Worm (Caenorhabditis elegans) whole organism, L3 larva: ENCODE results near the gene spe-36.
A peak's percentile ranks its signal among the peaks of the same experiment; 100 is the strongest.

ENCODE experiments used
- R02D3.7 ChIP-seq: fragments of 150-350 bp; optimal IDR thresholded peaks from 2 replicates; lab custom pipeline; 2014; ENCODE audit warnings: missing biosample characterization, missing genetic modification characterization
- ZK546.5 ChIP-seq: sonication (generic microtip); optimal IDR thresholded peaks from 2 replicates; lab custom pipeline; 2017; ENCODE audit warnings: missing biosample characterization, missing genetic modification characterization
- aly-2 ChIP-seq: fragments of 150-350 bp; optimal IDR thresholded peaks from 2 replicates; lab custom pipeline; 2014; ENCODE audit warnings: missing biosample characterization, missing genetic modification characterization
- ama-1 ChIP-seq: fragments of 150-350 bp; optimal IDR thresholded peaks from 2 replicates; lab custom pipeline; 2018
- ceh-16 ChIP-seq: sonication (generic microtip); optimal IDR thresholded peaks from 2 replicates; lab custom pipeline; 2017; ENCODE audit warnings: missing biosample characterization, missing genetic modification characterization
- ceh-28 ChIP-seq: fragments of 150-350 bp; optimal IDR thresholded peaks from 2 replicates; lab custom pipeline; 2014; ENCODE audit warnings: missing biosample characterization, missing genetic modification reagents, missing genetic modification characterization
- ceh-82 ChIP-seq: fragments of 150-350 bp; optimal IDR thresholded peaks from 2 replicates; lab custom pipeline; 2014; ENCODE audit warnings: missing biosample characterization, missing genetic modification characterization
- ceh-9 ChIP-seq: sonication (generic microtip); optimal IDR thresholded peaks from 2 replicates; lab custom pipeline; 2018; ENCODE audit warnings: missing biosample characterization, missing genetic modification characterization
- daf-12 ChIP-seq: fragments of 150-350 bp; optimal IDR thresholded peaks from 2 replicates; lab custom pipeline; 2014; ENCODE audit warnings: missing biosample characterization, missing genetic modification reagents, missing genetic modification characterization
- egl-27 ChIP-seq: sonication (generic microtip); optimal IDR thresholded peaks from 4 replicates; lab custom pipeline; 2017; ENCODE audit warnings: missing biosample characterization, missing genetic modification reagents, missing genetic modification characterization
- egl-5 ChIP-seq: fragments of 150-350 bp; optimal IDR thresholded peaks from 2 replicates; lab custom pipeline; 2017; ENCODE audit warnings: missing biosample characterization, missing genetic modification reagents, missing genetic modification characterization, inconsistent platforms
- elt-1 ChIP-seq: fragments of 150-350 bp; optimal IDR thresholded peaks from 2 replicates; lab custom pipeline; 2014; ENCODE audit warnings: missing biosample characterization, missing genetic modification characterization
- elt-2 ChIP-seq: sonication (generic microtip); optimal IDR thresholded peaks from 2 replicates; lab custom pipeline; 2016; ENCODE audit warnings: missing genetic modification reagents, mild to moderate bottlenecking, missing genetic modification characterization, missing compliant biosample characterization
- elt-3 ChIP-seq, 3 experiments: fragments of 150-350 bp in 1 of 3; sonication (generic microtip) in 2 of 3; optimal IDR thresholded peaks; 2 replicates in 2 of 3; 4 replicates in 1 of 3; lab custom pipeline; 2014 to 2017; ENCODE audit warnings: missing biosample characterization in 3 of 3, missing genetic modification characterization in 3 of 3
- eor-1 ChIP-seq, 2 experiments: fragments of 150-350 bp; optimal IDR thresholded peaks; 2 replicates each; lab custom pipeline; 2014 to 2018; ENCODE audit warnings: missing biosample characterization in 2 of 2, missing genetic modification characterization in 2 of 2
- fkh-10 ChIP-seq: sonication (generic microtip); optimal IDR thresholded peaks from 2 replicates; lab custom pipeline; 2017; ENCODE audit warnings: missing biosample characterization, missing genetic modification reagents, missing genetic modification characterization
- fkh-2 ChIP-seq: fragments of 150-350 bp; optimal IDR thresholded peaks from 2 replicates; lab custom pipeline; 2014; ENCODE audit warnings: missing biosample characterization, missing genetic modification reagents, missing genetic modification characterization
- fos-1 ChIP-seq: fragments of 150-350 bp; optimal IDR thresholded peaks from 2 replicates; lab custom pipeline; 2014; ENCODE audit warnings: missing biosample characterization, missing genetic modification characterization
- hmg-11 ChIP-seq: sonication (generic microtip); optimal IDR thresholded peaks from 2 replicates; lab custom pipeline; 2016; ENCODE audit warnings: missing genetic modification characterization, missing compliant biosample characterization
- jun-1 ChIP-seq: fragments of 150-350 bp; optimal IDR thresholded peaks from 2 replicates; lab custom pipeline; 2014; ENCODE audit warnings: missing biosample characterization, missing genetic modification reagents, missing genetic modification characterization
- lin-15B ChIP-seq: fragments of 150-350 bp; optimal IDR thresholded peaks from 2 replicates; lab custom pipeline; 2014; ENCODE audit warnings: missing biosample characterization, missing genetic modification characterization
- lin-39 ChIP-seq: fragments of 150-350 bp; optimal IDR thresholded peaks from 2 replicates; lab custom pipeline; 2018; ENCODE audit warnings: missing biosample characterization, missing genetic modification reagents, missing genetic modification characterization
- lsy-12 ChIP-seq: sonication (generic microtip); optimal IDR thresholded peaks from 2 replicates; lab custom pipeline; 2016; ENCODE audit warnings: mild to moderate bottlenecking, missing genetic modification characterization, missing compliant biosample characterization
- mdl-1 ChIP-seq: fragments of 150-350 bp; optimal IDR thresholded peaks from 2 replicates; lab custom pipeline; 2014; ENCODE audit warnings: missing biosample characterization, missing genetic modification characterization
- mml-1 ChIP-seq: fragments of 150-350 bp; sonication (generic microtip); optimal IDR thresholded peaks from 3 replicates; lab custom pipeline; 2014; ENCODE audit warnings: missing biosample characterization, missing genetic modification characterization
- nfya-1 ChIP-seq: sonication (generic microtip); optimal IDR thresholded peaks from 2 replicates; lab custom pipeline; 2017; ENCODE audit warnings: missing genetic modification characterization, mild to moderate bottlenecking, missing compliant biosample characterization, antibody characterized with exemption, moderate library complexity; ENCODE audit not compliant: insufficient read depth
- nhr-11 ChIP-seq: fragments of 150-350 bp; optimal IDR thresholded peaks from 2 replicates; lab custom pipeline; 2014; ENCODE audit warnings: missing biosample characterization, missing genetic modification characterization
- nhr-12 ChIP-seq: fragments of 150-350 bp; optimal IDR thresholded peaks from 2 replicates; lab custom pipeline; 2014; ENCODE audit warnings: missing biosample characterization, missing genetic modification characterization
- nhr-23 ChIP-seq: fragments of 150-350 bp; optimal IDR thresholded peaks from 2 replicates; lab custom pipeline; 2014; ENCODE audit warnings: missing biosample characterization, missing genetic modification reagents, missing genetic modification characterization
- nhr-237 ChIP-seq: fragments of 150-350 bp; optimal IDR thresholded peaks from 2 replicates; lab custom pipeline; 2014; ENCODE audit warnings: missing biosample characterization, missing genetic modification characterization
- nhr-25 ChIP-seq: sonication (generic microtip); optimal IDR thresholded peaks from 2 replicates; lab custom pipeline; 2017; ENCODE audit warnings: missing biosample characterization, missing genetic modification characterization
- nhr-28 ChIP-seq: fragments of 150-350 bp; optimal IDR thresholded peaks from 2 replicates; lab custom pipeline; 2014; ENCODE audit warnings: missing biosample characterization, missing genetic modification characterization
- nhr-43 ChIP-seq: sonication (generic microtip); optimal IDR thresholded peaks from 2 replicates; lab custom pipeline; 2016; ENCODE audit warnings: mild to moderate bottlenecking, missing genetic modification characterization, missing compliant biosample characterization; ENCODE audit not compliant: poor library complexity, severe bottlenecking
- nhr-67 ChIP-seq: fragments of 150-350 bp; optimal IDR thresholded peaks from 2 replicates; lab custom pipeline; 2014; ENCODE audit warnings: missing biosample characterization, missing genetic modification characterization
- nhr-76 ChIP-seq: fragments of 150-350 bp; sonication (generic microtip); optimal IDR thresholded peaks from 5 replicates; lab custom pipeline; 2014; ENCODE audit warnings: missing biosample characterization, missing genetic modification characterization
- nhr-77 ChIP-seq: fragments of 150-350 bp; optimal IDR thresholded peaks from 2 replicates; lab custom pipeline; 2014; ENCODE audit warnings: missing biosample characterization, missing genetic modification characterization
- pha-4 ChIP-seq: fragments of 150-350 bp; optimal IDR thresholded peaks from 2 replicates; lab custom pipeline; 2014; ENCODE audit warnings: missing biosample characterization, missing genetic modification reagents, missing genetic modification characterization
- pqm-1 ChIP-seq: fragments of 150-350 bp; optimal IDR thresholded peaks from 2 replicates; lab custom pipeline; 2017; ENCODE audit warnings: missing biosample characterization, missing genetic modification characterization, inconsistent platforms
- sea-2 ChIP-seq: fragments of 150-350 bp; sonication (generic microtip); optimal IDR thresholded peaks from 4 replicates; lab custom pipeline; 2014; ENCODE audit warnings: missing biosample characterization, missing genetic modification reagents, missing genetic modification characterization
- skn-1 ChIP-seq: fragments of 150-350 bp; optimal IDR thresholded peaks from 2 replicates; lab custom pipeline; 2014; ENCODE audit warnings: missing biosample characterization, missing genetic modification characterization
- snpc-4 ChIP-seq: fragments of 150-350 bp; optimal IDR thresholded peaks from 2 replicates; lab custom pipeline; 2014; ENCODE audit warnings: missing biosample characterization, missing genetic modification characterization
- tbx-2 ChIP-seq: sonication (generic microtip); optimal IDR thresholded peaks from 2 replicates; lab custom pipeline; 2016; ENCODE audit warnings: mild to moderate bottlenecking, missing genetic modification characterization, missing compliant biosample characterization
- unc-39 ChIP-seq: sonication (generic microtip); optimal IDR thresholded peaks from 4 replicates; lab custom pipeline; 2017; ENCODE audit warnings: missing biosample characterization, missing genetic modification characterization
- unc-62 ChIP-seq: fragments of 150-350 bp; sonication (generic microtip); optimal IDR thresholded peaks from 4 replicates; lab custom pipeline; 2014; ENCODE audit warnings: missing biosample characterization, missing genetic modification reagents, missing genetic modification characterization
- zag-1 ChIP-seq: fragments of 150-350 bp; optimal IDR thresholded peaks from 2 replicates; lab custom pipeline; 2014; ENCODE audit warnings: missing biosample characterization, missing genetic modification characterization
- ztf-11 ChIP-seq: fragments of 150-350 bp; optimal IDR thresholded peaks from 2 replicates; lab custom pipeline; 2014; ENCODE audit warnings: missing biosample characterization, missing genetic modification characterization
- ztf-4 ChIP-seq: fragments of 150-350 bp; optimal IDR thresholded peaks from 2 replicates; lab custom pipeline; 2014; ENCODE audit warnings: missing biosample characterization, missing genetic modification characterization

spe-36 gene

ce11 chrIV:11594191-11594673, 2.2 kb upstream of the spe-36 start, which contains the start of gene mig-38 (continued):
- TF ChIP-seq ceh-16 (tag; lab: Kevin White, UChicago) (no peak), egl-5 (tag; lab: Kevin White, UChicago) (peak; percentile 24), ztf-11 (tag; lab: Kevin White, UChicago) (no peak), nhr-28 (tag; lab: Kevin White, UChicago) (no peak), skn-1 (no peak), fkh-10 (GFP tag; lab: Kevin White, UChicago) (no peak), ceh-28 (no peak), ZK546.5 (tag; lab: Kevin White, UChicago) (no peak), nhr-11 (tag; lab: Kevin White, UChicago) (no peak), mdl-1 (tag; lab: Kevin White, UChicago) (no peak), ama-1 (lab: Kevin White, UChicago) (peak; percentile 96), R02D3.7 (tag; lab: Kevin White, UChicago) (no peak), lin-15B (tag; lab: Kevin White, UChicago) (peak; percentile 39), nhr-23 (tag; lab: Kevin White, UChicago) (no peak), nhr-43 (tag; lab: Kevin White, UChicago) (peak; percentile 69)

ce11 chrIV:11593415-11594190, 1.5 kb upstream of the spe-36 start, which contains the start of gene F40F11.3:
Gene F40F11.3 (minus strand): TSS chrIV:11594003.
- TF ChIP-seq ztf-4: peak; percentile 4
- peak; percentile 77 for TF ChIP-seq snpc-4
- peak; percentile 84 for TF ChIP-seq egl-5 (tag; lab: Kevin White, UChicago)
- peak; percentile 91 for TF ChIP-seq skn-1
- peak; percentile 72 for TF ChIP-seq ceh-28
- TF ChIP-seq lsy-12 (tag; lab: Kevin White, UChicago): peak; percentile 90
- peak; percentile 34 for TF ChIP-seq elt-1 (tag; lab: Kevin White, UChicago)
- TF ChIP-seq fos-1 (tag; lab: Kevin White, UChicago): peak; percentile 26
- TF ChIP-seq R02D3.7 (tag; lab: Kevin White, UChicago): peak; percentile 72
- TF ChIP-seq mdl-1 (tag; lab: Kevin White, UChicago): peak; percentile 46
- peak; percentile 46 for TF ChIP-seq unc-62 (GFP tag; lab: Kevin White, UChicago)
- TF ChIP-seq tbx-2 (tag; lab: Kevin White, UChicago): peak; percentile 69
- no peak for TF ChIP-seq ZK546.5 (tag; lab: Kevin White, UChicago)
- TF ChIP-seq ceh-16 (tag; lab: Kevin White, UChicago): no peak
- peak; percentile 64 for TF ChIP-seq pqm-1 (tag; lab: Kevin White, UChicago)
- peak; percentile 81 for TF ChIP-seq ama-1 (lab: Kevin White, UChicago)
- TF ChIP-seq elt-3 (tag; optimal IDR thresholded peaks at IDR 0.05; lab: Kevin White, UChicago): no peak
- TF ChIP-seq nhr-28 (tag; lab: Kevin White, UChicago): no peak
- TF ChIP-seq nhr-43 (tag; lab: Kevin White, UChicago): peak; percentile 88
- no peak for TF ChIP-seq unc-39
- no peak for TF ChIP-seq nhr-237
- TF ChIP-seq nhr-23 (tag; lab: Kevin White, UChicago): peak; percentile 60
- no peak for TF ChIP-seq nhr-67 (tag; lab: Kevin White, UChicago)
- no peak for TF ChIP-seq sea-2 (GFP tag; lab: Kevin White, UChicago)
- peak; percentile 45 for TF ChIP-seq egl-27 (tag; lab: Kevin White, UChicago)
- no peak for TF ChIP-seq daf-12
- TF ChIP-seq fkh-2 (tag; lab: Kevin White, UChicago): no peak
- TF ChIP-seq nhr-25 (tag; lab: Kevin White, UChicago): peak; percentile 97
- TF ChIP-seq ceh-9 (tag; lab: Kevin White, UChicago): no peak
- no peak for TF ChIP-seq nhr-77
- TF ChIP-seq ztf-11 (tag; lab: Kevin White, UChicago): no peak
- TF ChIP-seq aly-2 (tag; lab: Kevin White, UChicago): peak; percentile 7
- TF ChIP-seq nhr-11 (tag; lab: Kevin White, UChicago): peak; percentile 78
- peak; percentile 77 for TF ChIP-seq fkh-10 (GFP tag; lab: Kevin White, UChicago)
- TF ChIP-seq ceh-82: no peak
- TF ChIP-seq pha-4 (tag; lab: Kevin White, UChicago): peak; percentile 82
- peak; percentile 61 for TF ChIP-seq lin-39 (tag; lab: Kevin White, UChicago)
- no peak for TF ChIP-seq zag-1 (tag; lab: Kevin White, UChicago)
- no peak for TF ChIP-seq mml-1
- no peak for TF ChIP-seq nhr-12 (tag; lab: Kevin White, UChicago)
- TF ChIP-seq nhr-76 (tag; lab: Kevin White, UChicago): no peak
- TF ChIP-seq lin-15B (tag; lab: Kevin White, UChicago): peak; percentile 83
- TF ChIP-seq hmg-11: peak; percentile 96
- peak; percentile 91 for TF ChIP-seq nfya-1
- TF ChIP-seq eor-1 (tag; optimal IDR thresholded peaks at IDR 0.05; lab: Kevin White, UChicago): no peak
- peak; percentile 74 for TF ChIP-seq jun-1
- TF ChIP-seq elt-2: peak; percentile 69
